Worm (Caenorhabditis elegans) whole organism, young adult: Measurements from ENCODE around the gene hum-5.
A peak's percentile ranks its signal among the peaks of the same experiment; 100 is the strongest.

ENCODE experiments used
- B0035.1 ChIP-seq: sonication (generic microtip); optimal IDR thresholded peaks from 2 replicates; lab custom pipeline; 2016; ENCODE audit warnings: missing genetic modification characterization, mild to moderate bottlenecking, missing compliant biosample characterization, missing genotype, missing genetic modification reagents
- F39B2.1 ChIP-seq: fragments of 200-800 bp; sonication (Bioruptor generic); IDR thresholded peaks from 2 replicates; pipeline ENCODE4 v1.3.6; 2022; ENCODE audit warnings: missing genetic modification reagents, missing genetic modification characterization, missing compliant biosample characterization
- F57A8.1 ChIP-seq: fragments of 200-800 bp; sonication (Bioruptor generic); optimal IDR thresholded peaks from 2 replicates; lab custom pipeline; 2018; ENCODE audit warnings: mild to moderate bottlenecking, missing genetic modification characterization, moderate library complexity, missing compliant biosample characterization
- K12H6.12 ChIP-seq: fragments of 200-800 bp; sonication (Bioruptor generic); optimal IDR thresholded peaks from 2 replicates; lab custom pipeline; 2018; ENCODE audit warnings: mild to moderate bottlenecking, missing genetic modification characterization, missing compliant biosample characterization
- T26A5.8 ChIP-seq: sonication (generic microtip); optimal IDR thresholded peaks from 2 replicates; lab custom pipeline; 2016; ENCODE audit warnings: missing genetic modification characterization, missing compliant biosample characterization
- Y79H2A.3 ChIP-seq: fragments of 200-800 bp; sonication (Bioruptor generic); conservative IDR thresholded peaks from 2 replicates; pipeline ENCODE4 v1.3.6; 2022; ENCODE audit warnings: missing genetic modification reagents, missing genetic modification characterization, missing compliant biosample characterization
- Y95B8A.8 ChIP-seq: fragments of 200-800 bp; sonication (Bioruptor generic); IDR thresholded peaks from 2 replicates; pipeline ENCODE4 v1.3.6; 2022; ENCODE audit warnings: missing genetic modification reagents, missing genetic modification characterization, missing compliant biosample characterization
- ceh-27 ChIP-seq: fragments of 200-800 bp; sonication (Bioruptor generic); optimal IDR thresholded peaks from 2 replicates; lab custom pipeline; 2018; ENCODE audit warnings: mild to moderate bottlenecking, missing genetic modification characterization, moderate library complexity, missing compliant biosample characterization
- ceh-40 ChIP-seq: fragments of 200-800 bp; sonication (Bioruptor generic); IDR thresholded peaks from 2 replicates; pipeline ENCODE4 v1.3.6; 2022; ENCODE audit warnings: missing genetic modification characterization, missing compliant biosample characterization
- dox-1 ChIP-seq: fragments of 200-800 bp; sonication (Bioruptor generic); IDR thresholded peaks from 2 replicates; pipeline ENCODE4 v1.3.6; 2022; ENCODE audit warnings: missing genetic modification reagents, missing genetic modification characterization, missing compliant biosample characterization
- ets-4 ChIP-seq: fragments of 200-800 bp; sonication (Bioruptor generic); optimal IDR thresholded peaks from 2 replicates; lab custom pipeline; 2018; ENCODE audit warnings: mild to moderate bottlenecking, missing genetic modification characterization, missing compliant biosample characterization
- gei-17 ChIP-seq: fragments of 200-800 bp; sonication (Bioruptor generic); optimal IDR thresholded peaks from 2 replicates; lab custom pipeline; 2018; ENCODE audit warnings: mild to moderate bottlenecking, missing genetic modification characterization, missing compliant biosample characterization
- hlh-12 ChIP-seq: sonication (generic microtip); optimal IDR thresholded peaks from 2 replicates; lab custom pipeline; 2016; ENCODE audit warnings: missing genetic modification characterization, missing compliant biosample characterization
- hmg-1.2 ChIP-seq: fragments of 200-800 bp; sonication (Bioruptor generic); IDR thresholded peaks from 2 replicates; pipeline ENCODE4 v1.3.6; 2022; ENCODE audit warnings: missing genetic modification reagents, missing genetic modification characterization, missing compliant biosample characterization
- hsf-1 ChIP-seq: fragments of 200-800 bp; sonication (Bioruptor generic); IDR thresholded peaks from 2 replicates; pipeline ENCODE4 v1.3.6; 2022; ENCODE audit warnings: missing genetic modification reagents, missing genetic modification characterization, missing compliant biosample characterization
- lag-1 ChIP-seq: fragments of 200-800 bp; sonication (Bioruptor generic); IDR thresholded peaks from 2 replicates; pipeline ENCODE4 v1.3.6; 2022; ENCODE audit warnings: missing genetic modification reagents, missing genetic modification characterization, missing compliant biosample characterization
- let-607 ChIP-seq, 2 experiments: fragments of 200-800 bp in 1 of 2; sonication (Bioruptor generic) in 1 of 2; sonication (generic microtip) in 1 of 2; optimal IDR thresholded peaks; 2 replicates each; lab custom pipeline; 2016 to 2018; ENCODE audit warnings: mild to moderate bottlenecking in 2 of 2, missing compliant biosample characterization in 2 of 2, missing genetic modification characterization in 2 of 2, moderate library complexity in 2 of 2, missing genotype in 1 of 2
- lin-54 ChIP-seq: fragments of 200-800 bp; sonication (Bioruptor generic); optimal IDR thresholded peaks from 2 replicates; lab custom pipeline; 2018; ENCODE audit warnings: mild to moderate bottlenecking, missing genetic modification characterization, missing compliant biosample characterization
- lsl-1 ChIP-seq: fragments of 200-800 bp; sonication (Bioruptor generic); optimal IDR thresholded peaks from 2 replicates; lab custom pipeline; 2018; ENCODE audit warnings: mild to moderate bottlenecking, missing genetic modification characterization, moderate library complexity, missing compliant biosample characterization
- madf-3 ChIP-seq: fragments of 200-800 bp; sonication (Bioruptor generic); IDR thresholded peaks from 2 replicates; pipeline ENCODE4 v1.3.6; 2022; ENCODE audit warnings: missing genetic modification reagents, missing genetic modification characterization, missing compliant biosample characterization
- mes-4 ChIP-seq: sonication (generic microtip); optimal IDR thresholded peaks from 2 replicates; lab custom pipeline; 2016; ENCODE audit warnings: missing genotype, missing genetic modification characterization, missing compliant biosample characterization
- mxl-1 ChIP-seq: sonication (generic microtip); optimal IDR thresholded peaks from 2 replicates; lab custom pipeline; 2016; ENCODE audit warnings: missing genetic modification characterization, missing compliant biosample characterization
- nhr-80 ChIP-seq: sonication (generic microtip); optimal IDR thresholded peaks from 2 replicates; lab custom pipeline; 2016; ENCODE audit warnings: missing genetic modification characterization, missing compliant biosample characterization
- repo-1 ChIP-seq: sonication (generic microtip); optimal IDR thresholded peaks from 2 replicates; lab custom pipeline; 2017; ENCODE audit warnings: mild to moderate bottlenecking, missing genetic modification characterization, missing compliant biosample characterization
- sea-2 ChIP-seq: fragments of 200-800 bp; sonication (Bioruptor generic); IDR thresholded peaks from 2 replicates; pipeline ENCODE4 v1.3.6; 2022; ENCODE audit warnings: missing genetic modification characterization, missing compliant biosample characterization
- snpc-3.4 ChIP-seq: sonication (generic microtip); optimal IDR thresholded peaks from 2 replicates; lab custom pipeline; 2017; ENCODE audit warnings: missing genetic modification characterization, mild to moderate bottlenecking, missing compliant biosample characterization, antibody characterized with exemption, moderate library complexity, missing genotype, missing genetic modification reagents
- snpc-4 ChIP-seq, 5 experiments: fragments of 150-350 bp in 1 of 5; sonication (generic microtip) in 4 of 5; optimal IDR thresholded peaks; 2 replicates each; lab custom pipeline; 2014 to 2018; ENCODE audit warnings: missing genetic modification characterization in 5 of 5, missing biosample characterization in 3 of 5, antibody characterized with exemption in 2 of 5, mild to moderate bottlenecking in 2 of 5, missing compliant biosample characterization in 2 of 5, missing genotype in 2 of 5, moderate library complexity in 2 of 5, missing genetic modification reagents in 1 of 5
- tbx-9 ChIP-seq: sonication (generic microtip); optimal IDR thresholded peaks from 2 replicates; lab custom pipeline; 2016; ENCODE audit warnings: borderline replicate concordance, missing genetic modification characterization, inconsistent platforms, missing compliant biosample characterization
- tlf-1 ChIP-seq: fragments of 200-800 bp; sonication (Bioruptor generic); optimal IDR thresholded peaks from 2 replicates; lab custom pipeline; 2018; ENCODE audit warnings: mild to moderate bottlenecking, missing genetic modification characterization, missing compliant biosample characterization
- unc-130 ChIP-seq: sonication (generic microtip); optimal IDR thresholded peaks from 2 replicates; lab custom pipeline; 2016; ENCODE audit warnings: missing genetic modification reagents, missing genetic modification characterization, missing compliant biosample characterization
- xnd-1 ChIP-seq: sonication (generic microtip); optimal IDR thresholded peaks from 2 replicates; lab custom pipeline; 2016; ENCODE audit warnings: missing genotype, missing genetic modification reagents, missing genetic modification characterization, missing compliant biosample characterization
- zfh-2 ChIP-seq: fragments of 200-800 bp; sonication (Bioruptor generic); conservative IDR thresholded peaks from 2 replicates; pipeline ENCODE4 v1.3.6; 2022; ENCODE audit warnings: missing genetic modification reagents, missing genetic modification characterization, missing compliant biosample characterization
- ztf-18 ChIP-seq: sonication (generic microtip); optimal IDR thresholded peaks from 2 replicates; lab custom pipeline; 2016; ENCODE audit warnings: missing genotype, mild to moderate bottlenecking, missing genetic modification characterization, missing compliant biosample characterization
- ztf-6 ChIP-seq: fragments of 200-800 bp; sonication (Bioruptor generic); IDR thresholded peaks from 2 replicates; pipeline ENCODE4 v1.3.6; 2022; ENCODE audit warnings: missing genetic modification reagents, missing genetic modification characterization, missing compliant biosample characterization

The hum-5 gene

DNA sequence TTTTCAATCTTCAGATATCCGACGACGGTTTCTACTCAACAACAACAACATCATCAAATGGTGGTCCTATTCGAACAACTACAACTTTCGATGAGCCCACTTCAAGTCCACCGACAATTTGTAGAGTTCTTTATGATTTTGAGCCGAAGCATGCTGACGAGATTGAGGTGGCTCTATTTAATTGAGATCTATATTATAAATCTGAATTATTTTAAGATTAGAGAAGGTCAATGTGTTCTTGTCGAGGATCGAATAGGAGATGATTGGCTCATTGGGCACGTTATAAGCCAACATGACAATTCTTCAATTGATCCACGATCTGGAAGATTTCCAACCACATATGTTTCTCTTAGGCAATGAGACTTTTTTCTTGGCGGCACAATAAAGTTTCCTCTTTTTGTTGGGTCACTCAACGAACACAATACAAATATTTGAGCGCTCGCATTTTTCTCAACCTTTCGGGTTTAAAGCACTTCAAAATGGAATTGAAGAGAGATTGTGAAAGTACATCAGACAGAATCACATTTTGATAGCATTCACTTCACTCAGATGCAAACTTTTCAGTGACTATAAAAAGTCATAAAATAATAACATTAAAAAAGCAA is 21.2 kb downstream of the hum-5 start (continued):
- TF ChIP-seq snpc-3.4 (peak; percentile 42), mxl-1 (tag; lab: Kevin White, UChicago) (no peak), F57A8.1 (GFP tag; lab: Kevin White, UChicago) (no peak), Y79H2A.3 (GFP tag; lab: Robert Waterston, UW) (peak; percentile 97)

DNA sequence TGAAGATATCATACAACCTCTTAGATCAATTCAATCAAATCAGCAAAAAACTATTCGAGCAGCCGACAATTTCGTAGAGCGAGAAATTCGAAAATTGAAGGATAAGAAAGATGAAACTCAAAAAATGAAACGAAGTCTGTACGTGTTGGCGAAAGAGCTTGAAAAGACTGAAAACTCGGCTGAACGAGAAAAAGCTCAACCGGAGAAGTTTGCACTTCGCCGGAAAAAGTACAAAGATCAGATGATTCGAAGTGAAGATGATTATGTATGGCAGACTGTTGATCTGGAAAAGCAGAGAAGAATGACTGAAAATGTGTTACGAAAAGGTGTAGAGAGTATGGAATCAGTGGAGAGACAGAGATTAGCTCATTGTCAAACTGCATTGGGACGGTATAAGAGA is 23.6 kb downstream of the hum-5 start:
- TF ChIP-seq lag-1 = no peak
- no peak for TF ChIP-seq F39B2.1

DNA sequence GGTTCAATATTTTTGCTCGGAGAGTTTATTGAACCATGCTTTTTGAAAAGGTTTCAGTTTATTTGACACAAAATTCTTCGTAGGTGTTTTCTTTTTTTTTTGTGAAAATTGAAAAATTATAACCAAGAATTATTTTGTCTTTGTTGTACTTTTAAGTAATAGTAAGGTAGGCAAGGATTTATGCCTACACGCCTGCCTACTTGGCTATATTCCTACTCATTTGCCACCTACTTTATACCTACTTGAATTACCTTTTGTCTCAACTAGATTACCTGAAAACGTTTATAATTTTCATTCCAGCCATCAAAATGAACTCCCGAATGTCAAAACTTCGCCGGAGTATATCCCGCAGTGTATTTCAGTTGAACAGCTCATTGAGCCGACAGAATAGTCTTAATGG is 24.6 kb downstream of the hum-5 start, which contains the start of gene C36E8.4:
C36E8.4 (plus strand) TSS at position 301 of the 400 bp plus-strand sequence.
- TF ChIP-seq hsf-1 (no peak), unc-130 (GFP tag; lab: Kevin White, UChicago) (no peak), xnd-1 (no peak), mes-4 (tag; lab: Kevin White, UChicago) (no peak), ceh-40 (GFP tag; lab: Robert Waterston, UW) (no peak), repo-1 (tag; lab: Kevin White, UChicago) (no peak), K12H6.12 (tag; lab: Kevin White, UChicago) (no peak), hlh-12 (tag; lab: Kevin White, UChicago) (no peak), snpc-4 (GFP tag; optimal IDR thresholded peaks at IDR 0.05; lab: Kevin White, UChicago) (no peak), snpc-4 (tag; optimal IDR thresholded peaks at IDR 0.05; lab: Kevin White, UChicago) (no peak), ceh-27 (GFP tag; lab: Kevin White, UChicago) (no peak), B0035.1 (no peak), mxl-1 (tag; lab: Kevin White, UChicago) (no peak), ztf-18 (no peak), dox-1 (GFP tag; lab: Robert Waterston, UW) (no peak), gei-17 (GFP tag; lab: Kevin White, UChicago) (no peak), ztf-6 (GFP tag; lab: Robert Waterston, UW) (no peak), let-607 (tag; optimal IDR thresholded peaks at IDR 0.05; lab: Kevin White, UChicago) (no peak), Y95B8A.8 (GFP tag; lab: Robert Waterston, UW) (no peak)

DNA sequence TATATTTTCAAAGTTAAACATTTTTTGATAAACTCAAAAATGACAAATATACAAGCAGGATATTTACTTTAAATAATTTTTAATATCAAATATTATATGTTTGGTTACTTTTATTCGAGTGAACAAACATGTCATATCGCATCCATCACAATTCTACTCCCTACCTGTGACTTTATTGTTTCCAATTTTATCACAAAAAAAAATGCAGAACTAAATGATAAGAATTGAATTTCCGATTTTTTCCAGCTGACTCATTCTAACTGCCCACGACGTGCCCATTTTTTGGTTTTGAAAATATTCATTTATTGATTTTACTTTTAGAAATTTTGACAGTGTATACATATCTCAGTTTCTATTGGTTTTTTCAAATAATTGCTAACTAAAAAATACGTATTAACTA is 25.7 kb downstream of the hum-5 start:
- TF ChIP-seq sea-2 (GFP tag; lab: Robert Waterston, UW) (no peak), nhr-80 (tag; lab: Kevin White, UChicago) (peak; percentile 52)

DNA sequence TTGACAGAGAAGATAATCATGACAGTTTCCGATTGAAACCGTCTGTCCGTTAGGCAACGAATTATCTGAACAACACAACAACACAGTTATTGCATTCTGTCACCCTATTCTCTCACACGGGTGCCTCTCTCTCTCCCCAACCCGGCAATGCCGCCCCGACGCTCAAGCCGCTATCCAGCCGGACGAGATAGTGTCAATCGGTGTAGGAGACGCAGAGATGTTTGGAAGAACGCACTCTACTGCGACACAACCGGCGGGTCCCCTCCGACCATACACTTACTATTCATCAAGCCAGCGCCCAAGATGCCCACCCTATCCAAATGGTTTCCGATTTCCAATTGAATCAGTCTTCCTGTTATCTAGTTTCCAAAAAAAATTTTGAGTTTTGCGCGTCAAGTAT is 26.5 kb downstream of the hum-5 start:
- no peak for TF ChIP-seq F39B2.1
- 0 out of 2 replicates have a peak, but pooled peaks have one; percentile 51 for TF ChIP-seq dox-1 (GFP tag; lab: Robert Waterston, UW)
- TF ChIP-seq zfh-2 = peak; percentile 76
- TF ChIP-seq hmg-1.2 (GFP tag; lab: Robert Waterston, UW) = peak; percentile 67; the same call in 1 of the 2 replicates
- TF ChIP-seq madf-3 (GFP tag; lab: Robert Waterston, UW) = no peak
- TF ChIP-seq snpc-3.4 = no peak

DNA sequence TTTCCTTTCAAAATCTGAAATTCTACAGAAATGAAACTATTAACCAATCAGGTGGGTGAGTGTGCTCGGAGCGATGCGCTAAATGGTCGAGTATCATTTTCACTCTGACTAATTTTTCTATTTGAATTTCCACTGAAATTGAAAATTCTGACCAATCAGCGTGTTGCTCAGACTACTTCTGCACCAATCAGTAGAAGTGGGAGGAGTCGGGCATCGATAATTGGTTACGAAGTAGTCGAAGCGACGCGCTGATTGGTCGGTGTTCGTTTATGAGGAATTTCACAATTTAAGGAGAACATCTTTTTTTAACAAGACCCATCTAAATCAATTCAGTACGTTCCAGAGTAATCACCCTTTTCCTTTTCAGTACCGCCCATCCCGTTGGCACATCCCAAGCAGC is 27.5 kb downstream of the hum-5 start:
- TF ChIP-seq tlf-1 (GFP tag; lab: Kevin White, UChicago) (no peak), lin-54 (GFP tag; lab: Kevin White, UChicago) (no peak), T26A5.8 (tag; lab: Kevin White, UChicago) (no peak), ztf-18 (no peak), tbx-9 (tag; lab: Kevin White, UChicago) (no peak), lsl-1 (GFP tag; lab: Kevin White, UChicago) (no peak), ets-4 (GFP tag; lab: Kevin White, UChicago) (no peak)
- TF ChIP-seq, all 124 proteins: peak for 0
